Fruit fly (Drosophila melanogaster) whole organism, embryonic: ENCODE measurements around the gene PpD6.

Source experiments
- BEAF-32 ChIP-seq: fragments of 200-800 bp; sonication (Bioruptor generic); optimal IDR thresholded peaks from 3 replicates; lab custom pipeline; 2017; ENCODE audit warnings: missing biosample characterization, missing genetic modification characterization, mild to moderate bottlenecking, moderate library complexity, missing genetic modification reagents
- Blimp-1 ChIP-seq: fragments of 200-800 bp; sonication (Bioruptor generic); optimal IDR thresholded peaks from 3 replicates; lab custom pipeline; 2018; ENCODE audit warnings: missing biosample characterization, missing genetic modification characterization, mild to moderate bottlenecking, moderate library complexity, missing genetic modification reagents
- CG10565 ChIP-seq: fragments of 200-800 bp; sonication (Bioruptor generic); optimal IDR thresholded peaks from 3 replicates; lab custom pipeline; 2016; ENCODE audit warnings: missing biosample characterization, mild to moderate bottlenecking, missing genetic modification characterization
- CG10979 ChIP-seq: fragments of 200-800 bp; sonication (Bioruptor generic); optimal IDR thresholded peaks from 2 replicates; lab custom pipeline; 2018; ENCODE audit warnings: missing biosample characterization, mild to moderate bottlenecking, missing genetic modification characterization, moderate library complexity
- CG11504 ChIP-seq: fragments of 200-800 bp; sonication (Bioruptor generic); optimal IDR thresholded peaks from 3 replicates; lab custom pipeline; 2019; ENCODE audit warnings: missing biosample characterization, mild to moderate bottlenecking, missing genetic modification characterization, moderate library complexity
- CG12391 ChIP-seq: fragments of 200-800 bp; sonication (Bioruptor generic); optimal IDR thresholded peaks from 3 replicates; lab custom pipeline; 2018; ENCODE audit warnings: missing biosample characterization, mild to moderate bottlenecking, missing genetic modification characterization, moderate library complexity
- CG13424 ChIP-seq: fragments of 200-800 bp; sonication (Bioruptor generic); optimal IDR thresholded peaks from 2 replicates; lab custom pipeline; 2019; ENCODE audit warnings: missing biosample characterization, mild to moderate bottlenecking, missing genetic modification characterization, moderate library complexity
- CG14667 ChIP-seq: fragments of 200-800 bp; sonication (Bioruptor generic); IDR thresholded peaks from 2 replicates; pipeline ENCODE4 v1.3.6; 2022; ENCODE audit warnings: missing biosample characterization, missing genetic modification characterization
- CG14860 ChIP-seq: fragments of 200-800 bp; sonication (Bioruptor generic); IDR thresholded peaks from 3 replicates; pipeline ENCODE4 v1.3.6; 2022; ENCODE audit warnings: missing biosample characterization, missing genetic modification characterization; ENCODE audit not compliant: partially characterized antibody
- CG18764 ChIP-seq: fragments of 200-800 bp; sonication (Bioruptor generic); optimal IDR thresholded peaks from 3 replicates; lab custom pipeline; 2016; ENCODE audit warnings: missing biosample characterization, missing genetic modification characterization
- CG2116 ChIP-seq: fragments of 200-800 bp; sonication (Bioruptor generic); optimal IDR thresholded peaks from 3 replicates; lab custom pipeline; 2018; ENCODE audit warnings: missing biosample characterization, mild to moderate bottlenecking, missing genetic modification characterization
- CG2678 ChIP-seq: fragments of 200-800 bp; sonication (Bioruptor generic); optimal IDR thresholded peaks from 3 replicates; lab custom pipeline; 2019; ENCODE audit warnings: missing biosample characterization, mild to moderate bottlenecking, missing genetic modification characterization, moderate library complexity
- CG30431 ChIP-seq: fragments of 200-800 bp; sonication (Bioruptor generic); optimal IDR thresholded peaks from 2 replicates; lab custom pipeline; 2017; ENCODE audit warnings: missing biosample characterization, missing genetic modification characterization
- CG31365 ChIP-seq: fragments of 200-800 bp; sonication (Bioruptor generic); optimal IDR thresholded peaks from 2 replicates; lab custom pipeline; 2018; ENCODE audit warnings: missing biosample characterization, mild to moderate bottlenecking, missing genetic modification characterization
- CG31441 ChIP-seq: fragments of 200-800 bp; sonication (Bioruptor generic); IDR thresholded peaks from 2 replicates; pipeline ENCODE4 v1.3.6; 2022; ENCODE audit warnings: missing biosample characterization, missing genetic modification characterization
- CG7839 ChIP-seq: fragments of 200-800 bp; sonication (Bioruptor generic); optimal IDR thresholded peaks from 3 replicates; lab custom pipeline; 2018; ENCODE audit warnings: missing biosample characterization, mild to moderate bottlenecking, missing genetic modification characterization, moderate library complexity
- CG8388 ChIP-seq: fragments of 200-800 bp; sonication (Bioruptor generic); optimal IDR thresholded peaks from 2 replicates; lab custom pipeline; 2019; ENCODE audit warnings: missing biosample characterization, mild to moderate bottlenecking, missing genetic modification characterization, moderate library complexity
- CG8765 ChIP-seq: fragments of 200-800 bp; sonication (Bioruptor generic); IDR thresholded peaks from 2 replicates; pipeline ENCODE4 v1.3.6; 2022; ENCODE audit warnings: missing biosample characterization, missing genetic modification characterization
- CG9215 ChIP-seq: fragments of 200-800 bp; sonication (Bioruptor generic); IDR thresholded peaks from 2 replicates; pipeline ENCODE4 v1.3.6; 2022; ENCODE audit warnings: missing biosample characterization, missing genetic modification characterization
- CG9609 ChIP-seq: fragments of 200-800 bp; sonication (Bioruptor generic); optimal IDR thresholded peaks from 3 replicates; lab custom pipeline; 2016; ENCODE audit warnings: missing biosample characterization, missing genetic modification characterization
- D19B ChIP-seq: fragments of 200-800 bp; sonication (Bioruptor generic); optimal IDR thresholded peaks from 2 replicates; lab custom pipeline; 2017; ENCODE audit warnings: missing biosample characterization, mild to moderate bottlenecking, missing genetic modification characterization
- Dad ChIP-seq: fragments of 200-800 bp; sonication (Bioruptor generic); optimal IDR thresholded peaks from 3 replicates; lab custom pipeline; 2016; ENCODE audit warnings: missing biosample characterization, missing genetic modification characterization
- Drgx ChIP-seq: fragments of 200-800 bp; sonication (Bioruptor generic); IDR thresholded peaks from 2 replicates; pipeline ENCODE4 v1.3.6; 2022; ENCODE audit warnings: missing biosample characterization, missing genetic modification characterization
- E2f1 ChIP-seq: fragments of 200-800 bp; sonication (Bioruptor generic); IDR thresholded peaks from 2 replicates; pipeline ENCODE4 v1.3.6; 2022; ENCODE audit warnings: missing biosample characterization, missing genetic modification characterization
- Ets97D ChIP-seq: fragments of 200-800 bp; sonication (Bioruptor generic); optimal IDR thresholded peaks from 3 replicates; lab custom pipeline; 2016; ENCODE audit warnings: missing biosample characterization, missing genetic modification characterization
- Hr51 ChIP-seq, 2 experiments: fragments of 200-800 bp; sonication (Bioruptor generic); optimal IDR thresholded peaks; 2 replicates in 1 of 2; 3 replicates in 1 of 2; lab custom pipeline; 2016 to 2018; ENCODE audit warnings: missing biosample characterization in 2 of 2, missing genetic modification characterization in 2 of 2, mild to moderate bottlenecking in 1 of 2, moderate library complexity in 1 of 2
- Hr78 ChIP-seq, 2 experiments: fragments of 200-800 bp in 1 of 2; fragments of >200 bp in 1 of 2; sonication (Bioruptor generic) in 1 of 2; optimal IDR thresholded peaks; 2 replicates each; lab custom pipeline; 2017 to 2019; ENCODE audit warnings: missing biosample characterization in 2 of 2, missing genetic modification characterization in 2 of 2, mild to moderate bottlenecking in 1 of 2, moderate library complexity in 1 of 2
- Opbp ChIP-seq: fragments of 200-800 bp; sonication (Bioruptor generic); IDR thresholded peaks from 3 replicates; pipeline ENCODE4 v1.3.6; 2022; ENCODE audit warnings: missing biosample characterization, missing genetic modification characterization; ENCODE audit not compliant: partially characterized antibody
- Side ChIP-seq: fragments of 200-800 bp; sonication (Bioruptor generic); optimal IDR thresholded peaks from 2 replicates; lab custom pipeline; 2016; ENCODE audit warnings: missing biosample characterization, missing genetic modification characterization
- Sin3A ChIP-seq: fragments of >200 bp; optimal IDR thresholded peaks from 2 replicates; lab custom pipeline; 2018
- Sox102F ChIP-seq: fragments of 200-800 bp; sonication (Bioruptor generic); optimal IDR thresholded peaks from 2 replicates; lab custom pipeline; 2018; ENCODE audit warnings: missing biosample characterization, mild to moderate bottlenecking, missing genetic modification characterization, moderate library complexity
- Ssrp ChIP-seq: fragments of 200-800 bp; sonication (Bioruptor generic); optimal IDR thresholded peaks from 2 replicates; lab custom pipeline; 2018; ENCODE audit warnings: missing biosample characterization, mild to moderate bottlenecking, missing genetic modification characterization, moderate library complexity
- Usf ChIP-seq: fragments of 200-800 bp; sonication (Bioruptor generic); optimal IDR thresholded peaks from 2 replicates; lab custom pipeline; 2017; ENCODE audit warnings: missing genotype, missing biosample characterization, missing genetic modification characterization
- Xrp1 ChIP-seq: fragments of 200-800 bp; sonication (Bioruptor generic); IDR thresholded peaks from 2 replicates; pipeline ENCODE4 v1.3.6; 2022; ENCODE audit warnings: missing biosample characterization, missing genetic modification characterization
- crol ChIP-seq: fragments of 200-800 bp; sonication (Bioruptor generic); IDR thresholded peaks from 2 replicates; pipeline ENCODE4 v1.3.6; 2022; ENCODE audit warnings: missing biosample characterization, missing genetic modification characterization
- dpn ChIP-seq, 2 experiments: fragments of 200-800 bp; sonication (Bioruptor generic); optimal IDR thresholded peaks; 3 replicates each; lab custom pipeline; 2016; ENCODE audit warnings: missing biosample characterization in 2 of 2, missing genetic modification characterization in 2 of 2
- fd102C ChIP-seq: fragments of 200-800 bp; sonication (Bioruptor generic); optimal IDR thresholded peaks from 2 replicates; lab custom pipeline; 2018; ENCODE audit warnings: missing biosample characterization, mild to moderate bottlenecking, missing genetic modification characterization, moderate library complexity
- gem ChIP-seq: fragments of 200-800 bp; sonication (Bioruptor generic); optimal IDR thresholded peaks from 2 replicates; lab custom pipeline; 2019; ENCODE audit warnings: missing biosample characterization, mild to moderate bottlenecking, missing genetic modification characterization, moderate library complexity
- hkb ChIP-seq, 2 experiments: fragments of 200-800 bp in 1 of 2; fragments of >200 bp in 1 of 2; sonication (Bioruptor generic) in 1 of 2; IDR thresholded peaks in 1 of 2; optimal IDR thresholded peaks in 1 of 2; 2 replicates each; pipeline versions ENCODE4 v1.3.6 to Lab custom; 2017 to 2022; ENCODE audit warnings: missing biosample characterization in 1 of 2, missing genetic modification characterization in 1 of 2
- lab ChIP-seq: fragments of 200-800 bp; sonication (Bioruptor generic); optimal IDR thresholded peaks from 3 replicates; lab custom pipeline; 2017; ENCODE audit warnings: missing biosample characterization, missing genetic modification characterization, mild to moderate bottlenecking, moderate library complexity, missing genetic modification reagents
- phol ChIP-seq: fragments of 200-800 bp; sonication (Bioruptor generic); optimal IDR thresholded peaks from 3 replicates; lab custom pipeline; 2018; ENCODE audit warnings: missing biosample characterization, mild to moderate bottlenecking, missing genetic modification characterization, moderate library complexity
- pita ChIP-seq: fragments of 200-800 bp; sonication (Bioruptor generic); optimal IDR thresholded peaks from 2 replicates; lab custom pipeline; 2017; ENCODE audit warnings: missing biosample characterization, mild to moderate bottlenecking, missing genetic modification characterization
- run ChIP-seq: fragments of 200-800 bp; sonication (Bioruptor generic); optimal IDR thresholded peaks from 3 replicates; lab custom pipeline; 2018; ENCODE audit warnings: missing biosample characterization, mild to moderate bottlenecking, missing genetic modification characterization
- sqz ChIP-seq: fragments of 200-800 bp; sonication (Bioruptor generic); optimal IDR thresholded peaks from 3 replicates; lab custom pipeline; 2018; ENCODE audit warnings: missing biosample characterization, mild to moderate bottlenecking, missing genetic modification characterization
- stwl ChIP-seq: fragments of 200-800 bp; sonication (Bioruptor generic); optimal IDR thresholded peaks from 3 replicates; lab custom pipeline; 2018; ENCODE audit warnings: missing biosample characterization, mild to moderate bottlenecking, missing genetic modification characterization, moderate library complexity
- tap ChIP-seq: fragments of 200-800 bp; optimal IDR thresholded peaks from 3 replicates; lab custom pipeline; 2019; ENCODE audit warnings: missing biosample characterization, mild to moderate bottlenecking, missing genetic modification characterization, moderate library complexity
- vvl ChIP-seq: fragments of 200-800 bp; sonication (Bioruptor generic); IDR thresholded peaks from 2 replicates; pipeline ENCODE4 v1.3.6; 2022; ENCODE audit warnings: missing biosample characterization, missing genetic modification characterization

The PpD6 gene

DNA sequence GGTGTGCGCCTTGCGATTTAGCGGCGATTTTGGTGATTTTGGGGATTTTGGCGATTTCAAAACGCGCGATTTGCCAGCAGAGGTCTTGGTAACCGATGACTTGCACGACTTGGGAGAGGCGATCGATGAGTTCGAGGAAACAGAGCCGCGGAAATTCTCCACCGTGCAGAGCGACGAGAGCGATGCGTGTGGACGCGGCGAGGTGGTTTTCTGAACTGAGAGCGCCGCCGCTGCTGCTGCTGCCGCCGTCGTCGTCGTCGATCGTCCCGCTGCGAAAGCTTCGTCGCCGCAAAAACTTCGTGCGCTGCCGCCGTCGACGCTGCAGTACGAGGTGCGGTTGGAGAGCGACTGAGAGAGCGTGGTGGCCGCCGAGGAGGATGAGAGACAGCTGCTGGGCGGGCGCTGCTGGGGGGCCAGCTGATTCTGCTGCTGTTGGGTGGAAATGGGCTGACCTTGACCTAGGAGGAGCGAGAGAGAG, 15.1 kb downstream of the PpD6 start (continued):
- TF ChIP-seq run (tag; lab: Kevin White, UChicago) (no peak), CG13424 (no peak), stwl (tag; lab: Kevin White, UChicago) (no peak), CG31365 (tag; lab: Kevin White, UChicago) (no peak), E2f1 (GFP tag; lab: Robert Waterston, UW) (no peak), fd102C (GFP tag; lab: Kevin White, UChicago) (no peak), crol (GFP tag; lab: Robert Waterston, UW) (peak; percentile 53), CG2116 (GFP tag; lab: Kevin White, UChicago) (no peak), Hr78 (GFP tag; optimal IDR thresholded peaks at IDR 0.05; lab: Kevin White, UChicago) (peak in 1 of 2 experiments; percentile 61), CG8765 (no peak), BEAF-32 (GFP tag; lab: Kevin White, UChicago) (no peak), CG2678 (tag; lab: Kevin White, UChicago) (no peak), Dad (GFP tag; lab: Kevin White, UChicago) (no peak), Opbp (GFP tag; lab: Robert Waterston, UW) (no peak), pita (GFP tag; lab: Kevin White, UChicago) (no peak), hkb (optimal IDR thresholded peaks at IDR 0.05; lab: Kevin White, UChicago) (no peak), hkb (GFP tag; IDR thresholded peaks at IDR 0.05; lab: Robert Waterston, UW) (peak; percentile 39; the same call in 1 of the 2 replicates), CG30431 (GFP tag; lab: Kevin White, UChicago) (no peak), CG9609 (GFP tag; lab: Kevin White, UChicago) (no peak), Ets97D (GFP tag; lab: Kevin White, UChicago) (no peak), Drgx (GFP tag; lab: Robert Waterston, UW) (0 out of 2 replicates have a peak, but pooled peaks have one; percentile 30), CG9215 (GFP tag; lab: Robert Waterston, UW) (no peak), sqz (GFP tag; lab: Kevin White, UChicago) (no peak)

- 0 out of 2 replicates have a peak, but pooled peaks have one; percentile 6 for TF ChIP-seq Xrp1
- no peak for TF ChIP-seq CG10565 (GFP tag; lab: Kevin White, UChicago)
- no peak for TF ChIP-seq dpn (GFP tag; optimal IDR thresholded peaks at IDR 0.05; lab: Kevin White, UChicago)
- 0 out of 2 replicates have a peak, but pooled peaks have one; percentile 13 for TF ChIP-seq vvl (GFP tag; lab: Robert Waterston, UW)
- TF ChIP-seq CG14860 (GFP tag; lab: Robert Waterston, UW), result no peak
- no peak for TF ChIP-seq E2f1 (GFP tag; lab: Robert Waterston, UW)
- TF ChIP-seq Blimp-1, result peak; percentile 37
- peak; percentile 42; the same call in 1 of the 2 replicates for TF ChIP-seq CG31441 (GFP tag; lab: Robert Waterston, UW)
- TF ChIP-seq Sin3A (lab: Kevin White, UChicago), result no peak
- TF ChIP-seq CG8388 (GFP tag; lab: Kevin White, UChicago), result peak; percentile 8
- peak; percentile 6 for TF ChIP-seq CG12391 (tag; lab: Kevin White, UChicago)
- no peak for TF ChIP-seq Side (GFP tag; lab: Kevin White, UChicago)
- TF ChIP-seq lab (GFP tag; lab: Kevin White, UChicago), result peak; percentile 5
- TF ChIP-seq CG14667 (GFP tag; lab: Robert Waterston, UW), result no peak
- no peak for TF ChIP-seq CG18764 (GFP tag; lab: Kevin White, UChicago)
- TF ChIP-seq CG10979 (tag; lab: Kevin White, UChicago), result peak; percentile 46
- TF ChIP-seq Usf (GFP tag; lab: Kevin White, UChicago), result no peak
- no peak for TF ChIP-seq CG31365 (tag; lab: Kevin White, UChicago)
- TF ChIP-seq CG11504 (tag; lab: Kevin White, UChicago), result peak; percentile 55
- peak; percentile 31 for TF ChIP-seq tap (tag; lab: Kevin White, UChicago)
- peak; percentile 13 for TF ChIP-seq Ssrp
- TF ChIP-seq phol (tag; lab: Kevin White, UChicago), result peak; percentile 26
- TF ChIP-seq Hr51 (GFP tag; optimal IDR thresholded peaks at IDR 0.05; lab: Kevin White, UChicago), result peak in 1 of 2 experiments; percentile 12
- peak; percentile 28 for TF ChIP-seq Sox102F (GFP tag; lab: Kevin White, UChicago)
- TF ChIP-seq CG7839 (tag; lab: Kevin White, UChicago), result peak; percentile 8
- peak; percentile 5 for TF ChIP-seq CG13424
- TF ChIP-seq D19B, result no peak
- peak; percentile 53 for TF ChIP-seq gem
These were observed 18.3 kb downstream of the PpD6 start for dm6 chr2L:3127813-3128212.
